Worm (Caenorhabditis elegans) whole organism, young adult: ENCODE data around the gene C03B1.5.

Experiments
- B0035.1 ChIP-seq: sonication (generic microtip); optimal IDR thresholded peaks from 2 replicates; lab custom pipeline; 2016; ENCODE audit warnings: missing genetic modification characterization, mild to moderate bottlenecking, missing compliant biosample characterization, missing genotype, missing genetic modification reagents
- atf-7 ChIP-seq: sonication (generic microtip); optimal IDR thresholded peaks from 2 replicates; lab custom pipeline; 2017; ENCODE audit warnings: mild to moderate bottlenecking, missing genetic modification characterization, missing compliant biosample characterization
- nhr-27 ChIP-seq: fragments of 200-800 bp; sonication (Bioruptor generic); optimal IDR thresholded peaks from 2 replicates; lab custom pipeline; 2018; ENCODE audit warnings: mild to moderate bottlenecking, missing genetic modification characterization, moderate library complexity, missing compliant biosample characterization
- pha-4 ChIP-seq: fragments of 150-350 bp; sonication (generic microtip); optimal IDR thresholded peaks from 2 replicates; lab custom pipeline; 2014; ENCODE audit warnings: missing biosample characterization, missing genetic modification reagents, missing genetic modification characterization

DNA sequence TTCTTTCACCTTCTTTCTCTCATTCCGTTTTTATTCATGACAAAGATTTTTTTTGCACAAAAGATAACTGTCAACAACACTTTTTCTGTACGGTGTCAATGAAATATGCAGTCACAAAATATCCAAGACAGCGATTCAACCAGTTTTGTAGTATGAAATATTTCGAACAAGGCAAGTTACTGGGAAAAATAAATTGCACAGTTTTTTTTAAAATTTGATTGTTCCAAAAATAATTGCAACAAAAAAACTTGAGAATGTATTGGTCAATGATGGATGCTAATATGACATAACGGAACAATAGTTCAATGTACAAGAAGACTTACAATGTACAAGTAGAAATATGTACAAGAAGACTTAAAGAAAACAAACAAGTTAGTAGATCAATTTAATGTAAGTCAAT lies 9.6 kb upstream of the C03B1.5 start:
- no peak for TF ChIP-seq pha-4 (tag; lab: Kevin White, UChicago)
- TF ChIP-seq nhr-27 (tag; lab: Kevin White, UChicago), result no peak
- no peak for TF ChIP-seq B0035.1
- no peak for TF ChIP-seq atf-7
